Worm (Caenorhabditis elegans) whole organism, late embryonic: ENCODE measurements around the gene ttbk-5.

Experiments used
- F13H6.1 ChIP-seq: sonication (generic microtip); optimal IDR thresholded peaks from 2 replicates; lab custom pipeline; 2016; ENCODE audit warnings: missing genetic modification characterization, missing compliant biosample characterization
- K09A11.1 ChIP-seq: sonication (generic microtip); optimal IDR thresholded peaks from 2 replicates; lab custom pipeline; 2017; ENCODE audit warnings: antibody characterized with exemption, mild to moderate bottlenecking, missing genetic modification characterization, missing compliant biosample characterization; ENCODE audit not compliant: insufficient read depth
- Y22D7AL.16 ChIP-seq: sonication (generic microtip); optimal IDR thresholded peaks from 2 replicates; lab custom pipeline; 2016; ENCODE audit warnings: missing genetic modification characterization, missing compliant biosample characterization
- ama-1 ChIP-seq: fragments of 150-350 bp; optimal IDR thresholded peaks from 2 replicates; lab custom pipeline; 2014
- ceh-19 ChIP-seq: fragments of 200-800 bp; sonication (Bioruptor generic); optimal IDR thresholded peaks from 2 replicates; lab custom pipeline; 2018; ENCODE audit warnings: mild to moderate bottlenecking, missing genetic modification characterization, missing compliant biosample characterization
- ceh-2 ChIP-seq: sonication (generic microtip); optimal IDR thresholded peaks from 2 replicates; lab custom pipeline; 2016; ENCODE audit warnings: missing genotype, missing genetic modification characterization, missing compliant biosample characterization
- ceh-30 ChIP-seq: fragments of 150-350 bp; optimal IDR thresholded peaks from 2 replicates; lab custom pipeline; 2014; ENCODE audit warnings: missing biosample characterization, missing genetic modification characterization
- ceh-31 ChIP-seq: sonication (generic microtip); optimal IDR thresholded peaks from 2 replicates; lab custom pipeline; 2016; ENCODE audit warnings: missing genetic modification characterization, missing compliant biosample characterization
- ceh-45 ChIP-seq: fragments of 200-800 bp; sonication (Bioruptor generic); IDR thresholded peaks from 2 replicates; pipeline ENCODE4 v1.3.6; 2022; ENCODE audit warnings: missing genetic modification reagents, missing genetic modification characterization, missing compliant biosample characterization
- ceh-6 ChIP-seq: fragments of 200-800 bp; sonication (Bioruptor generic); optimal IDR thresholded peaks from 2 replicates; lab custom pipeline; 2018; ENCODE audit warnings: mild to moderate bottlenecking, missing genetic modification characterization, missing compliant biosample characterization
- ceh-9 ChIP-seq: sonication (generic microtip); optimal IDR thresholded peaks from 2 replicates; lab custom pipeline; 2016; ENCODE audit warnings: mild to moderate bottlenecking, missing genetic modification characterization, inconsistent platforms, missing compliant biosample characterization
- dmd-4 ChIP-seq: sonication (generic microtip); optimal IDR thresholded peaks from 2 replicates; lab custom pipeline; 2016; ENCODE audit warnings: borderline replicate concordance, missing genetic modification characterization, missing compliant biosample characterization
- elt-2 ChIP-seq: sonication (generic microtip); optimal IDR thresholded peaks from 2 replicates; lab custom pipeline; 2016; ENCODE audit warnings: missing genetic modification reagents, missing genetic modification characterization, missing compliant biosample characterization
- elt-4 ChIP-seq: sonication (generic microtip); optimal IDR thresholded peaks from 2 replicates; lab custom pipeline; 2016; ENCODE audit warnings: missing genetic modification characterization, missing compliant biosample characterization
- ets-4 ChIP-seq: sonication (generic microtip); optimal IDR thresholded peaks from 2 replicates; lab custom pipeline; 2016; ENCODE audit warnings: missing genetic modification characterization, missing compliant biosample characterization
- fax-1 ChIP-seq: sonication (generic microtip); optimal IDR thresholded peaks from 2 replicates; lab custom pipeline; 2016; ENCODE audit warnings: missing genotype, missing genetic modification characterization, missing compliant biosample characterization
- fkh-10 ChIP-seq: fragments of 150-350 bp; optimal IDR thresholded peaks from 2 replicates; lab custom pipeline; 2014; ENCODE audit warnings: missing biosample characterization, missing genetic modification reagents, missing genetic modification characterization
- fkh-6 ChIP-seq: sonication (generic microtip); optimal IDR thresholded peaks from 2 replicates; lab custom pipeline; 2016; ENCODE audit warnings: missing genetic modification characterization, missing compliant biosample characterization
- gmeb-2 ChIP-seq: sonication (generic microtip); optimal IDR thresholded peaks from 2 replicates; lab custom pipeline; 2016; ENCODE audit warnings: missing genetic modification characterization, inconsistent platforms, missing compliant biosample characterization
- hlh-13 ChIP-seq: fragments of 200-800 bp; sonication (Bioruptor generic); optimal IDR thresholded peaks from 2 replicates; lab custom pipeline; 2018; ENCODE audit warnings: mild to moderate bottlenecking, missing genetic modification characterization, missing compliant biosample characterization
- hlh-15 ChIP-seq: sonication (generic microtip); optimal IDR thresholded peaks from 2 replicates; lab custom pipeline; 2016; ENCODE audit warnings: missing genetic modification characterization, missing compliant biosample characterization
- madf-2 ChIP-seq: sonication (generic microtip); optimal IDR thresholded peaks from 2 replicates; lab custom pipeline; 2017; ENCODE audit warnings: missing genetic modification characterization, missing compliant biosample characterization
- mec-3 ChIP-seq: sonication (generic microtip); optimal IDR thresholded peaks from 2 replicates; lab custom pipeline; 2016; ENCODE audit warnings: borderline replicate concordance, missing genetic modification characterization, missing compliant biosample characterization
- nhr-11 ChIP-seq: fragments of 150-350 bp; optimal IDR thresholded peaks from 2 replicates; lab custom pipeline; 2014; ENCODE audit warnings: missing biosample characterization, missing genetic modification characterization
- npax-4 ChIP-seq: sonication (generic microtip); optimal IDR thresholded peaks from 2 replicates; lab custom pipeline; 2016; ENCODE audit warnings: missing genetic modification characterization, missing compliant biosample characterization
- pat-9 ChIP-seq: fragments of 200-800 bp; sonication (Bioruptor generic); optimal IDR thresholded peaks from 2 replicates; lab custom pipeline; 2018; ENCODE audit warnings: mild to moderate bottlenecking, missing genetic modification characterization, moderate library complexity, missing compliant biosample characterization
- pax-1 ChIP-seq: fragments of 150-350 bp; optimal IDR thresholded peaks from 2 replicates; lab custom pipeline; 2014; ENCODE audit warnings: missing biosample characterization, missing genetic modification characterization
- pha-2 ChIP-seq: sonication (generic microtip); optimal IDR thresholded peaks from 2 replicates; lab custom pipeline; 2017; ENCODE audit warnings: mild to moderate bottlenecking, missing genetic modification characterization, missing compliant biosample characterization
- pha-4 ChIP-seq: fragments of 150-350 bp; optimal IDR thresholded peaks from 2 replicates; lab custom pipeline; 2018; ENCODE audit warnings: missing biosample characterization, missing genetic modification reagents, missing genetic modification characterization
- pros-1 ChIP-seq: fragments of 150-350 bp; optimal IDR thresholded peaks from 2 replicates; lab custom pipeline; 2014; ENCODE audit warnings: missing biosample characterization, missing genetic modification reagents, missing genetic modification characterization
- ref-2 ChIP-seq: sonication (generic microtip); optimal IDR thresholded peaks from 2 replicates; lab custom pipeline; 2016; ENCODE audit warnings: missing genetic modification characterization, missing compliant biosample characterization
- rnt-1 ChIP-seq: sonication (generic microtip); optimal IDR thresholded peaks from 2 replicates; lab custom pipeline; 2016; ENCODE audit warnings: missing genetic modification characterization, missing compliant biosample characterization
- tbx-2 ChIP-seq: sonication (generic microtip); optimal IDR thresholded peaks from 2 replicates; lab custom pipeline; 2016; ENCODE audit warnings: missing genetic modification characterization, missing compliant biosample characterization
- tbx-7 ChIP-seq: sonication (generic microtip); optimal IDR thresholded peaks from 2 replicates; lab custom pipeline; 2016; ENCODE audit warnings: missing genotype, missing genetic modification characterization, missing compliant biosample characterization
- unc-3 ChIP-seq, 2 experiments: fragments of 200-800 bp in 1 of 2; sonication (Bioruptor generic) in 1 of 2; sonication (generic microtip) in 1 of 2; conservative IDR thresholded peaks in 1 of 2; optimal IDR thresholded peaks in 1 of 2; 2 replicates each; pipeline versions ENCODE4 v1.3.6 to Lab custom; 2016 to 2022; ENCODE audit warnings: missing compliant biosample characterization in 2 of 2, missing genetic modification characterization in 2 of 2, missing genetic modification reagents in 1 of 2
- unc-55 ChIP-seq: sonication (generic microtip); optimal IDR thresholded peaks from 2 replicates; lab custom pipeline; 2017; ENCODE audit warnings: missing biosample characterization, missing genetic modification reagents, missing genetic modification characterization
- unc-86 ChIP-seq: sonication (generic microtip); optimal IDR thresholded peaks from 2 replicates; lab custom pipeline; 2016; ENCODE audit warnings: missing genetic modification characterization, missing compliant biosample characterization
- ztf-16 ChIP-seq: sonication (generic microtip); optimal IDR thresholded peaks from 2 replicates; lab custom pipeline; 2017; ENCODE audit warnings: missing genetic modification characterization, missing compliant biosample characterization

ttbk-5 gene

DNA sequence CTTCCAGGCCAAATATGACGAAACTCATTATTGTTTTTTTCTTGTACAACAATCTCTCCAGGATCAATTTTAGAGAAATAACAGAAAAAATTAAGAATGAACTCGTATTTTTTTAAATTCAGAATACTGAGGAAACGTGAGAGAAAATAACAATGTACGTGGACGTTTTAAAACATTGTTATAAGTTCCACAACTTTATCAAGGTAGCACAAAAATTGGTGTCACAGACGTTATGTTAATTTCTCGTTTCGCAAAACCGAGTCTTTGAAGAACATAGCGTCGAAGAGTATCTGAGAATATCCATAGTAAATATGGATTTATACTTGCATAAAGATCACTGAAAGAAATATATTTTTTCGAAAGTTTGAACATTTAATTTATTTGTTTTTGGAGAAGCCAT is 39.4 kb upstream of the ttbk-5 start, which contains the start of gene T04B2.8:
T04B2.8 (minus strand) TSS at position 101 of the 400 bp plus-strand sequence.
- TF ChIP-seq fax-1 (tag; lab: Kevin White, UChicago) (no peak), tbx-7 (tag; lab: Kevin White, UChicago) (no peak), ama-1 (no peak), pat-9 (tag; lab: Kevin White, UChicago) (no peak), fkh-10 (no peak), madf-2 (no peak), ceh-19 (GFP tag; lab: Kevin White, UChicago) (no peak), hlh-13 (GFP tag; lab: Kevin White, UChicago) (no peak), pros-1 (tag; lab: Kevin White, UChicago) (no peak), tbx-2 (tag; lab: Kevin White, UChicago) (no peak)

DNA sequence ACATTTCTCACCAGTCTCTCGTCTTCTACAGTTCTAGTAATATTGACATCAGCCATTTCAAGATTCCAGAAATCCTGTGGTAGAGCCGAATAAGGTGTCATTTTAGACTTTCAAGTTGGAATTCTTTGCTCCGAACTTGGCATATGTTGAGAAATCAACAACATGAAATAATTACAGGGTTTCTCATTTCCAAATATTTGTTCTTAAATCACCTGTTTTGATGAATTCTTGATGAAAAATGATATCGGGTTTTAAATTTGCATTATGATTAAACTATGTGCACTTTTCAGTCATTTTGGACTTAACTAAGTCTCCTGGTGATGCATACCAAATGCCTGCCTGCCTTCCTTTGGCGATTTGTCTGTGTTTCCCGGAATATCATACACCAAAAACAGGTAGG is 36.9 kb upstream of the ttbk-5 start, which contains the start of gene srv-12:
srv-12 (minus strand) TSS at position 101 of the 400 bp plus-strand sequence.
- TF ChIP-seq ama-1 (no peak), pha-2 (no peak), dmd-4 (no peak), fkh-10 (no peak), unc-3 (GFP tag; conservative IDR thresholded peaks at IDR 0.05; lab: Robert Waterston, UW) (no peak), unc-3 (tag; optimal IDR thresholded peaks at IDR 0.05; lab: Kevin White, UChicago) (no peak), ceh-31 (tag; lab: Kevin White, UChicago) (no peak), fkh-6 (tag; lab: Kevin White, UChicago) (no peak), pha-4 (no peak), mec-3 (tag; lab: Kevin White, UChicago) (no peak), fax-1 (tag; lab: Kevin White, UChicago) (no peak), F13H6.1 (tag; lab: Kevin White, UChicago) (no peak), unc-86 (tag; lab: Kevin White, UChicago) (no peak), unc-55 (GFP tag; lab: Kevin White, UChicago) (no peak), Y22D7AL.16 (tag; lab: Kevin White, UChicago) (no peak), hlh-13 (GFP tag; lab: Kevin White, UChicago) (no peak), pat-9 (tag; lab: Kevin White, UChicago) (no peak), nhr-11 (tag; lab: Kevin White, UChicago) (no peak)

DNA sequence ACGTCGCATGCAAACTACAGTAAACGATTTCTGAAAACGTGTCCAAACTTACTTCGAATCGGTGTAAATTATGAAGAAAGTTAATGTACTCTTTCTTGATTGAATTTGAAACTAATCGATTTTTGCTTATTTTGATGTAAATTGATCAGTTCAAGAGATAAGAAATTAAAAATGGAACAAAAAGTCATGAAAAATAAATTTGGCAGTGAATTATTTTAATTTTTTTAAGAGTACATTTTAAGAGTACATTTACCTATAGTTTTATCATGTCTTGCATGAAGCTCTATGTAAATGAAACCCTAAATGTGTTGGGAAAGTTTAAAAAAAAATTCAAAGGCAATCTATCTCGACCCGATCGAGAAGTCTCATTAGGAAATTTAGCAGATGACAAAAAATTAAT is 34.3 kb upstream of the ttbk-5 start, which contains the start of gene T04B2.7:
T04B2.7 (minus strand) TSS at position 101 of the 400 bp plus-strand sequence.
- no peak for TF ChIP-seq pros-1 (tag; lab: Kevin White, UChicago)
- TF ChIP-seq mec-3 (tag; lab: Kevin White, UChicago), result no peak
- no peak for TF ChIP-seq pax-1 (tag; lab: Kevin White, UChicago)
- no peak for TF ChIP-seq hlh-15 (tag; lab: Kevin White, UChicago)
- TF ChIP-seq elt-4 (tag; lab: Kevin White, UChicago), result no peak
- TF ChIP-seq ceh-9 (tag; lab: Kevin White, UChicago), result no peak
- no peak for TF ChIP-seq K09A11.1
- TF ChIP-seq ceh-2 (tag; lab: Kevin White, UChicago), result no peak
- no peak for TF ChIP-seq npax-4
- TF ChIP-seq gmeb-2, result no peak
- no peak for TF ChIP-seq ceh-30 (tag; lab: Kevin White, UChicago)
- no peak for TF ChIP-seq rnt-1 (tag; lab: Kevin White, UChicago)
- no peak for TF ChIP-seq ets-4 (tag; lab: Kevin White, UChicago)
- no peak for TF ChIP-seq ref-2 (tag; lab: Kevin White, UChicago)
- TF ChIP-seq elt-2 (tag; lab: Kevin White, UChicago), result no peak
- TF ChIP-seq fax-1 (tag; lab: Kevin White, UChicago), result no peak
- TF ChIP-seq ceh-6 (GFP tag; lab: Kevin White, UChicago), result no peak
- TF ChIP-seq ztf-16, result no peak
- TF ChIP-seq ceh-45 (GFP tag; lab: Robert Waterston, UW), result no peak
